Fruit fly (Drosophila melanogaster) whole organism, embryonic: ENCODE results near the gene SMC5.

Experiments used
- Atf6 ChIP-seq: fragments of 200-800 bp; sonication (Bioruptor generic); IDR thresholded peaks from 2 replicates; pipeline ENCODE4 v1.3.6; 2022; ENCODE audit warnings: missing biosample characterization, missing genetic modification characterization
- B-H1 ChIP-seq: fragments of 200-800 bp; sonication (Bioruptor generic); IDR thresholded peaks from 3 replicates; pipeline ENCODE4 v1.3.6; 2022; ENCODE audit warnings: missing biosample characterization, missing genetic modification characterization
- C15 ChIP-seq: fragments of 200-800 bp; sonication (Bioruptor generic); IDR thresholded peaks from 3 replicates; pipeline ENCODE4 v1.3.6; 2022; ENCODE audit warnings: missing biosample characterization, missing genetic modification characterization
- CG10147 ChIP-seq: fragments of 200-800 bp; sonication (Bioruptor generic); optimal IDR thresholded peaks from 2 replicates; lab custom pipeline; 2019; ENCODE audit warnings: missing biosample characterization, mild to moderate bottlenecking, missing genetic modification characterization, moderate library complexity
- CG10321 ChIP-seq: fragments of 200-800 bp; sonication (Bioruptor generic); IDR thresholded peaks from 2 replicates; pipeline ENCODE4 v1.3.6; 2022; ENCODE audit warnings: missing biosample characterization, missing genetic modification characterization
- CG11560 ChIP-seq: fragments of 200-800 bp; sonication (Bioruptor generic); IDR thresholded peaks from 3 replicates; pipeline ENCODE4 v1.3.6; 2022; ENCODE audit warnings: missing biosample characterization, missing genetic modification characterization
- CG11695 ChIP-seq: fragments of 200-800 bp; sonication (Bioruptor generic); IDR thresholded peaks from 3 replicates; pipeline ENCODE4 v1.3.6; 2022; ENCODE audit warnings: missing biosample characterization, missing genetic modification characterization
- CG12219 ChIP-seq: fragments of 200-800 bp; sonication (Bioruptor generic); optimal IDR thresholded peaks from 3 replicates; lab custom pipeline; 2018; ENCODE audit warnings: missing biosample characterization, mild to moderate bottlenecking, missing genetic modification characterization
- CG12299 ChIP-seq: fragments of 200-800 bp; sonication (Bioruptor generic); optimal IDR thresholded peaks from 2 replicates; lab custom pipeline; 2018; ENCODE audit warnings: missing biosample characterization, mild to moderate bottlenecking, missing genetic modification characterization
- CG13296 ChIP-seq: fragments of 200-800 bp; sonication (Bioruptor generic); optimal IDR thresholded peaks from 3 replicates; lab custom pipeline; 2018; ENCODE audit warnings: missing biosample characterization, mild to moderate bottlenecking, missing genetic modification characterization
- CG13424 ChIP-seq: fragments of 200-800 bp; sonication (Bioruptor generic); optimal IDR thresholded peaks from 2 replicates; lab custom pipeline; 2019; ENCODE audit warnings: missing biosample characterization, mild to moderate bottlenecking, missing genetic modification characterization, moderate library complexity
- CG14050 ChIP-seq: fragments of 200-800 bp; sonication (Bioruptor generic); IDR thresholded peaks from 3 replicates; pipeline ENCODE4 v1.3.6; 2022; ENCODE audit warnings: missing biosample characterization, missing genetic modification characterization
- CG1602 ChIP-seq: fragments of 200-800 bp; sonication (Bioruptor generic); optimal IDR thresholded peaks from 3 replicates; lab custom pipeline; 2016; ENCODE audit warnings: missing biosample characterization, missing genetic modification characterization
- CG18262 ChIP-seq: fragments of 200-800 bp; optimal IDR thresholded peaks from 3 replicates; lab custom pipeline; 2019; ENCODE audit warnings: missing biosample characterization, mild to moderate bottlenecking, missing genetic modification characterization, moderate library complexity
- CG30431 ChIP-seq: fragments of 200-800 bp; sonication (Bioruptor generic); optimal IDR thresholded peaks from 2 replicates; lab custom pipeline; 2017; ENCODE audit warnings: missing biosample characterization, missing genetic modification characterization
- CG3407 ChIP-seq: fragments of 200-800 bp; sonication (Bioruptor generic); optimal IDR thresholded peaks from 2 replicates; lab custom pipeline; 2018; ENCODE audit warnings: missing biosample characterization, mild to moderate bottlenecking, missing genetic modification characterization
- CG4328 ChIP-seq: fragments of 200-800 bp; sonication (Bioruptor generic); optimal IDR thresholded peaks from 3 replicates; lab custom pipeline; 2017; ENCODE audit warnings: missing biosample characterization, missing genetic modification reagents, missing genetic modification characterization
- CG4854 ChIP-seq: fragments of 200-800 bp; sonication (Bioruptor generic); optimal IDR thresholded peaks from 2 replicates; lab custom pipeline; 2016; ENCODE audit warnings: missing biosample characterization, missing genetic modification characterization, inconsistent platforms
- CG6854 ChIP-seq: fragments of 200-800 bp; sonication (Bioruptor generic); optimal IDR thresholded peaks from 3 replicates; lab custom pipeline; 2017; ENCODE audit warnings: missing biosample characterization, mild to moderate bottlenecking, missing genetic modification characterization
- CG7372 ChIP-seq: fragments of 200-800 bp; sonication (Bioruptor generic); IDR thresholded peaks from 2 replicates; pipeline ENCODE4 v1.3.6; 2022; ENCODE audit warnings: missing biosample characterization, missing genetic modification characterization
- Dip3 ChIP-seq: fragments of 200-800 bp; sonication (Bioruptor generic); optimal IDR thresholded peaks from 3 replicates; lab custom pipeline; 2016; ENCODE audit warnings: missing biosample characterization, missing genetic modification characterization
- Doc2 ChIP-seq: fragments of 200-800 bp; sonication (Bioruptor generic); IDR thresholded peaks from 2 replicates; pipeline ENCODE4 v1.3.6; 2022; ENCODE audit warnings: missing biosample characterization, missing genetic modification characterization
- Ets65A ChIP-seq: fragments of 200-800 bp; sonication (Bioruptor generic); peaks from one replicate; lab custom pipeline; 2016; ENCODE audit warnings: missing biosample characterization, missing genetic modification characterization
- Fer2 ChIP-seq: fragments of 200-800 bp; sonication (Bioruptor generic); optimal IDR thresholded peaks from 2 replicates; lab custom pipeline; 2018; ENCODE audit warnings: missing biosample characterization, mild to moderate bottlenecking, missing genetic modification characterization, moderate library complexity
- Max ChIP-seq: fragments of 200-800 bp; sonication (Bioruptor generic); optimal IDR thresholded peaks from 2 replicates; lab custom pipeline; 2016; ENCODE audit warnings: missing biosample characterization, mild to moderate bottlenecking, missing genetic modification characterization
- NfI ChIP-seq: fragments of 200-800 bp; sonication (Bioruptor generic); optimal IDR thresholded peaks from 3 replicates; lab custom pipeline; 2018; ENCODE audit warnings: missing biosample characterization, mild to moderate bottlenecking, missing genetic modification characterization, moderate library complexity
- Optix ChIP-seq: fragments of 200-800 bp; sonication (Bioruptor generic); IDR thresholded peaks from 3 replicates; pipeline ENCODE4 v1.3.6; 2022; ENCODE audit warnings: missing biosample characterization, missing genetic modification characterization
- Ravus ChIP-seq: fragments of 200-800 bp; sonication (Bioruptor generic); IDR thresholded peaks from 2 replicates; pipeline ENCODE4 v1.3.6; 2022; ENCODE audit warnings: missing biosample characterization, missing genetic modification characterization
- Spps ChIP-seq: fragments of 200-800 bp; sonication (Bioruptor generic); optimal IDR thresholded peaks from 2 replicates; lab custom pipeline; 2018; ENCODE audit warnings: missing biosample characterization, mild to moderate bottlenecking, missing genetic modification characterization
- az2 ChIP-seq: fragments of 200-800 bp; sonication (Bioruptor generic); optimal IDR thresholded peaks from 3 replicates; lab custom pipeline; 2016; ENCODE audit warnings: missing biosample characterization, missing genetic modification characterization
- bsh ChIP-seq, 2 experiments: fragments of 200-800 bp; sonication (Bioruptor generic); optimal IDR thresholded peaks; 2 replicates each; lab custom pipeline; 2017 to 2018; ENCODE audit warnings: mild to moderate bottlenecking in 2 of 2, missing biosample characterization in 2 of 2, missing genetic modification characterization in 2 of 2, moderate library complexity in 1 of 2
- cas ChIP-seq: fragments of 200-800 bp; sonication (Bioruptor generic); IDR thresholded peaks from 2 replicates; pipeline ENCODE4 v1.3.6; 2022; ENCODE audit warnings: missing biosample characterization, missing genetic modification characterization
- eyg ChIP-seq: fragments of 200-800 bp; sonication (Bioruptor generic); optimal IDR thresholded peaks from 3 replicates; lab custom pipeline; 2016; ENCODE audit warnings: missing biosample characterization, missing genetic modification characterization
- fd64A ChIP-seq: fragments of 200-800 bp; sonication (Bioruptor generic); optimal IDR thresholded peaks from 3 replicates; lab custom pipeline; 2018; ENCODE audit warnings: missing biosample characterization, mild to moderate bottlenecking, missing genetic modification characterization
- gt ChIP-seq: fragments of 200-800 bp; sonication (Bioruptor generic); IDR thresholded peaks from 2 replicates; pipeline ENCODE4 v1.3.6; 2022; ENCODE audit warnings: missing biosample characterization, missing genetic modification characterization
- ham ChIP-seq: fragments of 200-800 bp; sonication (Bioruptor generic); IDR thresholded peaks from 2 replicates; pipeline ENCODE4 v1.3.6; 2022; ENCODE audit warnings: missing biosample characterization, missing genetic modification characterization
- her ChIP-seq: fragments of 200-800 bp; sonication (Bioruptor generic); optimal IDR thresholded peaks from 2 replicates; lab custom pipeline; 2016; ENCODE audit warnings: missing biosample characterization, missing genetic modification characterization
- hkb ChIP-seq, 2 experiments: fragments of 200-800 bp in 1 of 2; fragments of >200 bp in 1 of 2; sonication (Bioruptor generic) in 1 of 2; IDR thresholded peaks in 1 of 2; optimal IDR thresholded peaks in 1 of 2; 2 replicates each; pipeline versions ENCODE4 v1.3.6 to Lab custom; 2017 to 2022; ENCODE audit warnings: missing biosample characterization in 1 of 2, missing genetic modification characterization in 1 of 2
- kay ChIP-seq: fragments of 200-800 bp; sonication (Bioruptor generic); optimal IDR thresholded peaks from 2 replicates; lab custom pipeline; 2016; ENCODE audit warnings: missing biosample characterization, missing genetic modification characterization
- lola ChIP-seq, 3 experiments: fragments of >200 bp in 2 of 3; fragments of 200-800 bp in 1 of 3; sonication (Bioruptor generic) in 1 of 3; optimal IDR thresholded peaks; 2 replicates each; lab custom pipeline; 2017 to 2019; ENCODE audit warnings: missing biosample characterization in 3 of 3, missing genetic modification characterization in 3 of 3, mild to moderate bottlenecking in 1 of 3, moderate library complexity in 1 of 3
- mam ChIP-seq: fragments of 200-800 bp; sonication (Bioruptor generic); optimal IDR thresholded peaks from 3 replicates; lab custom pipeline; 2016; ENCODE audit warnings: missing biosample characterization, missing genetic modification characterization
- pb ChIP-seq: fragments of 200-800 bp; sonication (Bioruptor generic); optimal IDR thresholded peaks from 3 replicates; lab custom pipeline; 2016; ENCODE audit warnings: missing biosample characterization, missing genetic modification characterization
- pum ChIP-seq: fragments of 200-800 bp; sonication (Bioruptor generic); optimal IDR thresholded peaks from 2 replicates; lab custom pipeline; 2016; ENCODE audit warnings: missing biosample characterization, missing genetic modification characterization
- sens ChIP-seq: fragments of 200-800 bp; sonication (Bioruptor generic); peaks from one replicate; lab custom pipeline; 2016; ENCODE audit warnings: missing biosample characterization, missing genetic modification characterization

The SMC5 gene

dm6 chr3L:21585397-21585796 is 16.4 kb downstream of the SMC5 start (continued):
- TF ChIP-seq CG6854 (GFP tag; lab: Kevin White, UChicago): no peak
- TF ChIP-seq Max (GFP tag; lab: Kevin White, UChicago): no peak
- peak in 1 of 3 experiments; percentile 53 for TF ChIP-seq lola (GFP tag; optimal IDR thresholded peaks at IDR 0.05; lab: Kevin White, UChicago)
- TF ChIP-seq az2 (GFP tag; lab: Kevin White, UChicago): peak; percentile 26
- no peak for TF ChIP-seq Ets65A (GFP tag; lab: Kevin White, UChicago)
- no peak for TF ChIP-seq NfI (GFP tag; lab: Kevin White, UChicago)
- TF ChIP-seq CG14050: no peak
- no peak for TF ChIP-seq CG10321
- TF ChIP-seq bsh (GFP tag; optimal IDR thresholded peaks at IDR 0.05; lab: Kevin White, UChicago): peak in 1 of 2 experiments; percentile 52
- no peak for TF ChIP-seq CG12299 (tag; lab: Kevin White, UChicago)
- peak; percentile 19 for TF ChIP-seq CG1602
- no peak for TF ChIP-seq C15 (GFP tag; lab: Robert Waterston, UW)
- no peak for TF ChIP-seq her
- no peak for TF ChIP-seq CG13296 (GFP tag; lab: Kevin White, UChicago)
- no peak for TF ChIP-seq Atf6
- TF ChIP-seq CG4328 (GFP tag; lab: Kevin White, UChicago): no peak
- no peak for TF ChIP-seq gt (GFP tag; lab: Robert Waterston, UW)
- TF ChIP-seq CG10147 (GFP tag; lab: Kevin White, UChicago): no peak
- no peak for TF ChIP-seq CG13424 (tag; lab: Kevin White, UChicago)
- no peak for TF ChIP-seq CG4854
- TF ChIP-seq sens (GFP tag; lab: Kevin White, UChicago): peak; percentile 75
- no peak for TF ChIP-seq Fer2 (tag; lab: Kevin White, UChicago)
- no peak for TF ChIP-seq ham (GFP tag; lab: Robert Waterston, UW)
- no peak for TF ChIP-seq kay
- no peak for TF ChIP-seq Doc2 (GFP tag; lab: Robert Waterston, UW)
- no peak for TF ChIP-seq cas (GFP tag; lab: Robert Waterston, UW)
- no peak for TF ChIP-seq Spps (tag; lab: Kevin White, UChicago)
- no peak for TF ChIP-seq pb (GFP tag; lab: Kevin White, UChicago)
- TF ChIP-seq CG3407: no peak
- no peak for TF ChIP-seq hkb (optimal IDR thresholded peaks at IDR 0.05; lab: Kevin White, UChicago)
- TF ChIP-seq hkb (GFP tag; IDR thresholded peaks at IDR 0.05; lab: Robert Waterston, UW): no peak
- no peak for TF ChIP-seq CG30431 (GFP tag; lab: Kevin White, UChicago)
- no peak for TF ChIP-seq eyg (GFP tag; lab: Kevin White, UChicago)
- no peak for TF ChIP-seq Dip3 (GFP tag; lab: Kevin White, UChicago)
- TF ChIP-seq CG7372 (GFP tag; lab: Robert Waterston, UW): no peak
- no peak for TF ChIP-seq fd64A
- no peak for TF ChIP-seq CG12219 (GFP tag; lab: Kevin White, UChicago)
- TF ChIP-seq B-H1: no peak
- no peak for TF ChIP-seq pum
- TF ChIP-seq Ravus: no peak
- no peak for TF ChIP-seq mam (GFP tag; lab: Kevin White, UChicago)
- no peak for TF ChIP-seq CG11560 (tag; lab: Robert Waterston, UW)
- TF ChIP-seq CG18262 (tag; lab: Kevin White, UChicago): peak; percentile 51
- no peak for TF ChIP-seq Optix (GFP tag; lab: Robert Waterston, UW)
- no peak for TF ChIP-seq CG11695 (GFP tag; lab: Robert Waterston, UW)
